Fruit fly (Drosophila melanogaster): ENCODE measurements around the gene ema.

DNA sequence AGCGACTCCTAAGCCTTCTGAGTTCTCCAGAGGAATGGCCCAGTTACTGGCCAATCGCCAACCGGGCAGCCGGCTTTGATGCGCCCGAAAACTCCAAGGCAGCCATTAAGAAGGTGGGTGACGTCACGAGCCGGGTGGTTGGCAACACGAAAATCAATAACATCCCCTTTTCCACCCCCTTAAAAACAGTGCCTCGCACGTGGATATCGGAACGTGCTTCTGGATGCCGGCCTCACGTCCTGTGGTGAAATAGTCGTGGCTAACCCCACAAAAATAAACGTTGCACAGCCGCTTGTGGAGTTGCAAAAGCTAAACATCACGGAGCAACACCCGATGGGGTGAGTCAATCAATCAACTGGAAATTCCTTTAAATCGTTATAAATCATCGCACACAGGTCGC is 15.1 kb upstream of the ema start:
- TF ChIP-seq ovo (GFP tag; optimal IDR thresholded peaks at IDR 0.05) = no peak
- TF ChIP-seq tj (GFP tag; optimal IDR thresholded peaks at IDR 0.05) = no peak
- TF ChIP-seq Clk (GFP tag; optimal IDR thresholded peaks at IDR 0.05) = no peak
- no peak for TF ChIP-seq CG7045 (GFP tag; optimal IDR thresholded peaks at IDR 0.05)
- TF ChIP-seq CG5204 (GFP tag; optimal IDR thresholded peaks at IDR 0.05) = no peak
- no peak for TF ChIP-seq Hr96 (GFP tag; optimal IDR thresholded peaks at IDR 0.05)
- TF ChIP-seq pad (GFP tag; optimal IDR thresholded peaks at IDR 0.05) = no peak
- TF ChIP-seq Crg-1 (GFP tag; optimal IDR thresholded peaks at IDR 0.05) = no peak

Data from whole organism, adult.